Fruit fly (Drosophila melanogaster): Measurements from ENCODE around the gene CG13088.

DNA sequence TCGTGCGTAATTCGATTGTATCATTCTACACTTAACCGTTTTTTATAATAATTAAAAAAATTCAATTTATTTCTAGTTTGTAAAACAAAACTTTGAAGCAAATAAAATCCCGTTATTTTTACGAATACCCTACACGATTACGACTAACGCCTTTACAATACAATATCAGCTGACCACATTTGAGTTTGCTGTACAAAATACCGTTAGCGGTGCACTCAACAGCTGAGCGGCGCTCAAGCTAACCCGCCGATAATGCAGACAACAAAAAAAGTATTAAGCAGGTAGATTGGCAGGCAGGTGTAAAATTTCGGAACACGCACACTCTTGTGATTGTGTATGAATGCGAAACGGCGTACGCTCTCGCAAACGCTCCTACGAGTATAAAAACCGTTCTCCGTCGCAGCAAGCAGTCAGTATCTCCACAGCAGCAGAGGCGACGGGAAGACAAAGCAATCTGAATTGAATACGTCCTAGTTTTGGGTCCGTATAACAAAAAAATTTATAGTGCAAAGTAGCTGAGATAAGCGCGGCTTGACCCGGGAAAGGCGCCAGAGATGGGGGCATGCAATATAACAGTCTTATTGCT, 33.0 kb downstream of the CG13088 start, which contains the start of gene Acer:
- TF ChIP-seq Hr78 (GFP tag; optimal IDR thresholded peaks at IDR 0.05): no peak
- no peak for TF ChIP-seq Abd-B (GFP tag; optimal IDR thresholded peaks at IDR 0.05)
- no peak for TF ChIP-seq pan (optimal IDR thresholded peaks at IDR 0.05)
- TF ChIP-seq Dfd (GFP tag; optimal IDR thresholded peaks at IDR 0.05): no peak
- no peak for TF ChIP-seq br (GFP tag; optimal IDR thresholded peaks at IDR 0.05)
- TF ChIP-seq OdsH (GFP tag; optimal IDR thresholded peaks at IDR 0.05): no peak
- TF ChIP-seq Rel (GFP tag; optimal IDR thresholded peaks at IDR 0.05): no peak
- no peak for TF ChIP-seq Rel (tag; optimal IDR thresholded peaks at IDR 0.05)
- TF ChIP-seq jim (GFP tag; optimal IDR thresholded peaks at IDR 0.05): no peak
- TF ChIP-seq ey (GFP tag; optimal IDR thresholded peaks at IDR 0.05): no peak
- no peak for TF ChIP-seq Hnf4 (GFP tag; optimal IDR thresholded peaks at IDR 0.05)
- TF ChIP-seq Hr83 (GFP tag; optimal IDR thresholded peaks at IDR 0.05; ENCODE audit: poor library complexity, severe bottlenecking): no peak
- no peak for TF ChIP-seq Vsx2 (GFP tag; optimal IDR thresholded peaks at IDR 0.05; ENCODE audit: partially characterized antibody)
